Worm (Caenorhabditis elegans): ENCODE results near the gene K01D12.20.

K01D12.20 gene

ce11 chrV:12432111-12432510, 31.5 kb upstream of the K01D12.20 start, which contains the start of gene C54D10.13:
TSS of gene C54D10.13 (minus strand) at chrV:12432289.
- TF ChIP-seq nhr-6 (tag; optimal IDR thresholded peaks at IDR 0.05) (peak; percentile 19), daf-16 (GFP tag; optimal IDR thresholded peaks at IDR 0.05) (no peak), daf-16 (tag; optimal IDR thresholded peaks at IDR 0.05) (peak; percentile 33), nhr-28 (tag; optimal IDR thresholded peaks at IDR 0.05) (peak; percentile 86), dve-1 (tag; optimal IDR thresholded peaks at IDR 0.05; ENCODE audit: insufficient read depth) (peak; percentile 52), spr-3 (GFP tag; optimal IDR thresholded peaks at IDR 0.05) (no peak), lin-29 (GFP tag; IDR thresholded peaks at IDR 0.05) (no peak)

ce11 chrV:12429039-12429438, 28.4 kb upstream of the K01D12.20 start, which contains the start of gene C54D10.5:
TSS of gene C54D10.5 (plus strand) at chrV:12429339.
- TF ChIP-seq ceh-20 (GFP tag; IDR thresholded peaks at IDR 0.05) (no peak), F44E2.7 (GFP tag; IDR thresholded peaks at IDR 0.05) (no peak), hmg-1.1 (GFP tag; IDR thresholded peaks at IDR 0.05) (no peak), zip-2 (tag; optimal IDR thresholded peaks at IDR 0.05) (no peak), tra-1 (GFP tag; IDR thresholded peaks at IDR 0.05) (no peak)

DNA sequence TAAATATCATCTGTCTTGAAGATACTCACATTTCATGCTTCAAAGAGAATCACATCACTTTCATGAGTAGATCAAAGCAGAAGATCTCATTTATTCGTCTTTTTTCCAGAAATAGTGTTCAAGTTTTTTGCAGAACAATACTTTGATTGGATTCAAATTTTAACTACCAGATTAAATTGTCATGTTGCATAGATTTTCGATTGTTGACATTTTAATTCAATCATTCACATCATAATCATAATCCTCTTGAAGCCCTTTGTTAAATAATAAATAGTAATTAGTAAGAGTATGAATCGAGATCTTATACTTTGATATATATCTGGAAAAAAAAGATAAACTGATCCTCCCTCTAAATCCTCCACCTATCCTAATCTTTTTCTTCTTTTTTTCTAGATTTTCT, 27.2 kb upstream of the K01D12.20 start:
- TF ChIP-seq egl-43 (GFP tag; IDR thresholded peaks at IDR 0.05) = no peak
- no peak for TF ChIP-seq cey-2 (tag; optimal IDR thresholded peaks at IDR 0.05; ENCODE audit: borderline replicate concordance, insufficient read depth)
- TF ChIP-seq aly-2 (tag; optimal IDR thresholded peaks at IDR 0.05) = no peak
- TF ChIP-seq Y5F2A.4 (GFP tag; optimal IDR thresholded peaks at IDR 0.05) = no peak

ce11 chrV:12421360-12421759, 20.7 kb upstream of the K01D12.20 start:
- peak; percentile 61 for TF ChIP-seq aha-1 (tag)
- no peak for TF ChIP-seq ceh-44 (GFP tag; IDR thresholded peaks at IDR 0.05)
- TF ChIP-seq lin-13 (GFP tag; optimal IDR thresholded peaks at IDR 0.05) = no peak
- no peak for TF ChIP-seq mdt-29 (GFP tag; IDR thresholded peaks at IDR 0.05)
- no peak for TF ChIP-seq hmg-1.1 (GFP tag; IDR thresholded peaks at IDR 0.05)
- TF ChIP-seq daf-19 (GFP tag; conservative IDR thresholded peaks at IDR 0.05) = no peak

ce11 chrV:12420843-12421242, 20.2 kb upstream of the K01D12.20 start, which contains the start of gene C54D10.4:
TSS of gene C54D10.4 (minus strand) at chrV:12420943.
- TF ChIP-seq ztf-11 (tag; optimal IDR thresholded peaks at IDR 0.05) (no peak), ceh-32 (tag; optimal IDR thresholded peaks at IDR 0.05; ENCODE audit: poor library complexity) (no peak), lir-3 (tag; optimal IDR thresholded peaks at IDR 0.05) (no peak), zfp-3 (GFP tag; conservative IDR thresholded peaks at IDR 0.05) (no peak), ZK546.5 (tag; optimal IDR thresholded peaks at IDR 0.05) (no peak), lin-39 (tag; optimal IDR thresholded peaks at IDR 0.05) (no peak), zag-1 (tag; optimal IDR thresholded peaks at IDR 0.05) (no peak), tag-97 (GFP tag; IDR thresholded peaks at IDR 0.05) (no peak), mdt-29 (GFP tag; IDR thresholded peaks at IDR 0.05) (no peak), hlh-30 (tag; optimal IDR thresholded peaks at IDR 0.05; ENCODE audit: insufficient read depth) (no peak)

DNA sequence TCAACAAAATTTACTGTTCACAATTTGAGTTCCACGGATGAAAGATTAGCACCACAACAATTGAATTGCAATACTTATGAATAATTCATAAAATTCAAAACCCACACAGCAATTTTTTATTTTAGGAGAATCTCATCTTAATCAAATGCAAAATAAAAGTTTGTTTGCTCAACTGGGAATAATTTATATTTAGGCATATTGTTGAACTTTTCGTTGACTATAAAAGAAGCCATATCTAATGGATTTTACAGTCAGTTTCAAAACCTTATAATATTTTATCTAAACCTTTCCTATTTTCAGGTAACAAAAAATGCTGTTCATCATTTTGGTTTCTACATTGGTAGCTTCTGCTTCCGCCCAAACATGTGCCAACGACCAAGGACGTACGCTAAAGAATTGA, 17.7 kb upstream of the K01D12.20 start, which contains the start of gene C54D10.3:
C54D10.3 (plus strand) TSS at position 301 of the 400 bp plus-strand sequence.
- TF ChIP-seq dmd-8 (GFP tag; IDR thresholded peaks at IDR 0.05) (no peak), unc-62 (GFP tag; optimal IDR thresholded peaks at IDR 0.05 in 1 of 2) (peak in 1 of 2 experiments; percentile 87), unc-62 (tag; optimal IDR thresholded peaks at IDR 0.05) (no peak), sdz-12 (GFP tag; optimal IDR thresholded peaks at IDR 0.05) (no peak), nhr-6 (tag; optimal IDR thresholded peaks at IDR 0.05) (no peak), arid-1 (GFP tag; conservative IDR thresholded peaks at IDR 0.05) (no peak)
